Worm (Caenorhabditis elegans): Measurements from ENCODE around the gene Y57A10C.8.

ce11 chrII:12406394-12406793, 23.2 kb downstream of the Y57A10C.8 start, which contains the start of gene sre-30:
- no peak for TF ChIP-seq pag-3 (tag; optimal IDR thresholded peaks at IDR 0.05; ENCODE audit: borderline replicate concordance)
- no peak for TF ChIP-seq K09A11.1 (tag; optimal IDR thresholded peaks at IDR 0.05; ENCODE audit: insufficient read depth)
- no peak for TF ChIP-seq pqm-1 (tag; optimal IDR thresholded peaks at IDR 0.05)
- TF ChIP-seq elt-4 (tag; optimal IDR thresholded peaks at IDR 0.05), result no peak
- TF ChIP-seq nhr-232 (tag; optimal IDR thresholded peaks at IDR 0.05), result no peak
- TF ChIP-seq ceh-48 (tag; optimal IDR thresholded peaks at IDR 0.05), result no peak
- TF ChIP-seq fkh-10 (GFP tag; optimal IDR thresholded peaks at IDR 0.05), result no peak
- TF ChIP-seq dve-1 (tag; optimal IDR thresholded peaks at IDR 0.05), result no peak
- TF ChIP-seq syd-9 (tag; optimal IDR thresholded peaks at IDR 0.05), result no peak
- TF ChIP-seq ceh-24 (tag; optimal IDR thresholded peaks at IDR 0.05), result no peak
- no peak for TF ChIP-seq che-1 (tag; optimal IDR thresholded peaks at IDR 0.05)
- no peak for TF ChIP-seq lim-6 (tag; optimal IDR thresholded peaks at IDR 0.05)

Data from whole organism, late embryonic.